Worm (Caenorhabditis elegans) whole organism, young adult: ENCODE measurements around the gene Y9C9A.5.

Source experiments
- B0019.2 ChIP-seq: fragments of 200-800 bp; sonication (Bioruptor generic); conservative IDR thresholded peaks from 2 replicates; pipeline ENCODE4 v1.3.6; 2022; ENCODE audit warnings: missing genetic modification reagents, missing genetic modification characterization, missing compliant biosample characterization
- B0261.1 ChIP-seq: sonication (generic microtip); optimal IDR thresholded peaks from 2 replicates; lab custom pipeline; 2016; ENCODE audit warnings: mild to moderate bottlenecking, missing genetic modification characterization, moderate library complexity, missing compliant biosample characterization
- F22D6.2 ChIP-seq: sonication (generic microtip); optimal IDR thresholded peaks from 2 replicates; lab custom pipeline; 2016; ENCODE audit warnings: mild to moderate bottlenecking, missing genetic modification characterization, missing compliant biosample characterization
- F39B2.1 ChIP-seq: fragments of 200-800 bp; sonication (Bioruptor generic); IDR thresholded peaks from 2 replicates; pipeline ENCODE4 v1.3.6; 2022; ENCODE audit warnings: missing genetic modification reagents, missing genetic modification characterization, missing compliant biosample characterization
- F55B11.4 ChIP-seq: sonication (generic microtip); optimal IDR thresholded peaks from 2 replicates; lab custom pipeline; 2016; ENCODE audit warnings: missing compliant biosample characterization, missing genetic modification characterization, borderline replicate concordance; ENCODE audit not compliant: insufficient read depth
- F57A8.1 ChIP-seq: fragments of 200-800 bp; sonication (Bioruptor generic); optimal IDR thresholded peaks from 2 replicates; lab custom pipeline; 2018; ENCODE audit warnings: mild to moderate bottlenecking, missing genetic modification characterization, moderate library complexity, missing compliant biosample characterization
- Y53F4B.3 ChIP-seq: fragments of 200-800 bp; sonication (Bioruptor generic); IDR thresholded peaks from 2 replicates; pipeline ENCODE4 v1.3.6; 2022; ENCODE audit warnings: missing genetic modification reagents, missing genetic modification characterization, missing compliant biosample characterization
- Y56A3A.18 ChIP-seq: fragments of 200-800 bp; sonication (Bioruptor generic); IDR thresholded peaks from 2 replicates; pipeline ENCODE4 v1.3.6; 2022; ENCODE audit warnings: missing genetic modification reagents, missing genetic modification characterization, missing compliant biosample characterization
- ZK185.1 ChIP-seq: sonication (generic microtip); optimal IDR thresholded peaks from 2 replicates; lab custom pipeline; 2016; ENCODE audit warnings: mild to moderate bottlenecking, missing genetic modification characterization, missing compliant biosample characterization; ENCODE audit not compliant: poor library complexity, severe bottlenecking
- atf-7 ChIP-seq: sonication (generic microtip); optimal IDR thresholded peaks from 2 replicates; lab custom pipeline; 2017; ENCODE audit warnings: mild to moderate bottlenecking, missing genetic modification characterization, missing compliant biosample characterization
- attf-3 ChIP-seq: fragments of 200-800 bp; sonication (Bioruptor generic); conservative IDR thresholded peaks from 2 replicates; pipeline ENCODE4 v1.3.6; 2022; ENCODE audit warnings: missing genetic modification reagents, missing genetic modification characterization, missing compliant biosample characterization
- attf-6 ChIP-seq: fragments of 200-800 bp; sonication (Bioruptor generic); IDR thresholded peaks from 2 replicates; pipeline ENCODE4 v1.3.6; 2022; ENCODE audit warnings: missing genetic modification reagents, missing genetic modification characterization, missing compliant biosample characterization
- bed-2 ChIP-seq: fragments of 200-800 bp; sonication (Bioruptor generic); IDR thresholded peaks from 2 replicates; pipeline ENCODE4 v1.3.6; 2022; ENCODE audit warnings: missing genetic modification reagents, missing genetic modification characterization, missing compliant biosample characterization
- ccch-3 ChIP-seq: fragments of 200-800 bp; sonication (Bioruptor generic); optimal IDR thresholded peaks from 2 replicates; lab custom pipeline; 2018; ENCODE audit warnings: mild to moderate bottlenecking, missing genetic modification characterization, missing compliant biosample characterization
- ceh-91 ChIP-seq: fragments of 200-800 bp; sonication (Bioruptor generic); IDR thresholded peaks from 2 replicates; pipeline ENCODE4 v1.3.6; 2022; ENCODE audit warnings: missing genetic modification reagents, missing genetic modification characterization, missing compliant biosample characterization
- chd-7 ChIP-seq: sonication (generic microtip); optimal IDR thresholded peaks from 2 replicates; lab custom pipeline; 2016; ENCODE audit warnings: mild to moderate bottlenecking, missing genetic modification characterization, moderate library complexity, missing compliant biosample characterization
- efl-1 ChIP-seq: fragments of 150-350 bp; optimal IDR thresholded peaks from 2 replicates; lab custom pipeline; 2014; ENCODE audit warnings: missing biosample characterization, missing genetic modification reagents, missing genetic modification characterization
- ekl-4 ChIP-seq: fragments of 200-800 bp; sonication (Bioruptor generic); IDR thresholded peaks from 2 replicates; pipeline ENCODE4 v1.3.6; 2022; ENCODE audit warnings: missing genetic modification reagents, missing genetic modification characterization, missing compliant biosample characterization
- ets-4 ChIP-seq: fragments of 200-800 bp; sonication (Bioruptor generic); optimal IDR thresholded peaks from 2 replicates; lab custom pipeline; 2018; ENCODE audit warnings: mild to moderate bottlenecking, missing genetic modification characterization, missing compliant biosample characterization
- gei-17 ChIP-seq: fragments of 200-800 bp; sonication (Bioruptor generic); optimal IDR thresholded peaks from 2 replicates; lab custom pipeline; 2018; ENCODE audit warnings: mild to moderate bottlenecking, missing genetic modification characterization, missing compliant biosample characterization
- him-1 ChIP-seq: sonication (generic microtip); optimal IDR thresholded peaks from 2 replicates; lab custom pipeline; 2016; ENCODE audit warnings: missing genotype, missing genetic modification reagents, missing genetic modification characterization, missing compliant biosample characterization
- hmg-20 ChIP-seq: fragments of 200-800 bp; sonication (Bioruptor generic); IDR thresholded peaks from 2 replicates; pipeline ENCODE4 v1.3.6; 2022; ENCODE audit warnings: missing genetic modification reagents, missing genetic modification characterization, missing compliant biosample characterization
- hsf-1 ChIP-seq: fragments of 200-800 bp; sonication (Bioruptor generic); IDR thresholded peaks from 2 replicates; pipeline ENCODE4 v1.3.6; 2022; ENCODE audit warnings: missing genetic modification reagents, missing genetic modification characterization, missing compliant biosample characterization
- let-526 ChIP-seq: fragments of 200-800 bp; sonication (Bioruptor generic); IDR thresholded peaks from 2 replicates; pipeline ENCODE4 v1.3.6; 2022; ENCODE audit warnings: missing genetic modification reagents, missing genetic modification characterization, missing compliant biosample characterization
- lin-35 ChIP-seq, 3 experiments: fragments of 150-350 bp in 2 of 3; sonication (generic microtip) in 1 of 3; optimal IDR thresholded peaks; 2 replicates each; lab custom pipeline; 2014 to 2018; ENCODE audit warnings: missing biosample characterization in 3 of 3, missing genetic modification characterization in 3 of 3, missing genetic modification reagents in 3 of 3
- lsl-1 ChIP-seq: fragments of 200-800 bp; sonication (Bioruptor generic); optimal IDR thresholded peaks from 2 replicates; lab custom pipeline; 2018; ENCODE audit warnings: mild to moderate bottlenecking, missing genetic modification characterization, moderate library complexity, missing compliant biosample characterization
- madf-10 ChIP-seq: sonication (generic microtip); optimal IDR thresholded peaks from 2 replicates; lab custom pipeline; 2016; ENCODE audit warnings: mild to moderate bottlenecking, missing genetic modification characterization, missing compliant biosample characterization
- madf-3 ChIP-seq: fragments of 200-800 bp; sonication (Bioruptor generic); IDR thresholded peaks from 2 replicates; pipeline ENCODE4 v1.3.6; 2022; ENCODE audit warnings: missing genetic modification reagents, missing genetic modification characterization, missing compliant biosample characterization
- madf-6 ChIP-seq: fragments of 200-800 bp; sonication (Bioruptor generic); IDR thresholded peaks from 2 replicates; pipeline ENCODE4 v1.3.6; 2022; ENCODE audit warnings: missing genetic modification reagents, missing genetic modification characterization, missing compliant biosample characterization
- nfya-1 ChIP-seq: sonication (generic microtip); optimal IDR thresholded peaks from 2 replicates; lab custom pipeline; 2017; ENCODE audit warnings: antibody characterized with exemption, missing compliant biosample characterization, missing genetic modification characterization, borderline replicate concordance; ENCODE audit not compliant: insufficient read depth
- snpc-1.1 ChIP-seq: sonication (generic microtip); optimal IDR thresholded peaks from 2 replicates; lab custom pipeline; 2017; ENCODE audit warnings: missing genetic modification characterization, mild to moderate bottlenecking, missing compliant biosample characterization, antibody characterized with exemption, moderate library complexity, missing genotype, missing genetic modification reagents; ENCODE audit not compliant: insufficient read depth
- snpc-4 ChIP-seq, 5 experiments: fragments of 150-350 bp in 1 of 5; sonication (generic microtip) in 4 of 5; optimal IDR thresholded peaks; 2 replicates each; lab custom pipeline; 2014 to 2018; ENCODE audit warnings: missing genetic modification characterization in 5 of 5, missing biosample characterization in 3 of 5, antibody characterized with exemption in 2 of 5, mild to moderate bottlenecking in 2 of 5, missing compliant biosample characterization in 2 of 5, missing genotype in 2 of 5, moderate library complexity in 2 of 5, missing genetic modification reagents in 1 of 5
- sptf-2 ChIP-seq: fragments of 200-800 bp; sonication (Bioruptor generic); optimal IDR thresholded peaks from 2 replicates; lab custom pipeline; 2018; ENCODE audit warnings: mild to moderate bottlenecking, missing genetic modification characterization, missing compliant biosample characterization
- tbp1 ChIP-seq: fragments of 200-800 bp; sonication (Bioruptor generic); optimal IDR thresholded peaks from 2 replicates; lab custom pipeline; 2018; ENCODE audit warnings: mild to moderate bottlenecking, missing genetic modification characterization, missing compliant biosample characterization
- tlf-1 ChIP-seq: fragments of 200-800 bp; sonication (Bioruptor generic); optimal IDR thresholded peaks from 2 replicates; lab custom pipeline; 2018; ENCODE audit warnings: mild to moderate bottlenecking, missing genetic modification characterization, missing compliant biosample characterization
- unc-130 ChIP-seq: sonication (generic microtip); optimal IDR thresholded peaks from 2 replicates; lab custom pipeline; 2016; ENCODE audit warnings: missing genetic modification reagents, missing genetic modification characterization, missing compliant biosample characterization
- unc-62 ChIP-seq: fragments of 150-350 bp; optimal IDR thresholded peaks from 2 replicates; lab custom pipeline; 2014; ENCODE audit warnings: missing biosample characterization, missing genetic modification reagents, missing genetic modification characterization
- xnd-1 ChIP-seq: sonication (generic microtip); optimal IDR thresholded peaks from 2 replicates; lab custom pipeline; 2016; ENCODE audit warnings: missing genotype, missing genetic modification reagents, missing genetic modification characterization, missing compliant biosample characterization
- ztf-26 ChIP-seq: sonication (generic microtip); optimal IDR thresholded peaks from 2 replicates; lab custom pipeline; 2017; ENCODE audit warnings: missing genetic modification characterization, missing compliant biosample characterization

Y9C9A.5 gene

DNA sequence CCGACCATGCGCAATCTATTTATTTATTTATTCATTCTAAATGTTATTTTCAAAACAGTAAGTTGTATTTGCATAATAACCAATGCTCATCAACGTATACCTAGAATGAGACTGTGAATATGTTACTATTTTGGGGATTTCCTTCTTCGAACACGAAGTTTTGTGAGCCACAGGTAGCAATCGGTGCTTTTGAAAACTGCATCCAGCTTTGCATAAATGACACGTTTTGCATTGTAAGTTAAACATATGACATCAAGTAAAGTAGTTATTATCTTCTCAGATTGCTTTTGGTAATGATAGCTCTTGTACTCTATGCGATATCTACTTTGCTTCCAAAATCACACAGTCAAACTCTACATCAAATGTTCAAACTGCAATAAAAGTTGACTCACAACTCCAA, 40.7 kb downstream of the Y9C9A.5 start, which contains the start of gene E03H12.4:
E03H12.4 (plus strand) TSS at position 120 of the 400 bp plus-strand sequence.
- TF ChIP-seq lsl-1 (GFP tag; lab: Kevin White, UChicago): no peak
- no peak for TF ChIP-seq madf-3 (GFP tag; lab: Robert Waterston, UW)
- TF ChIP-seq him-1 (tag; lab: Kevin White, UChicago): no peak
- no peak for TF ChIP-seq nfya-1 (tag; lab: Kevin White, UChicago)
- no peak for TF ChIP-seq snpc-4 (GFP tag; optimal IDR thresholded peaks at IDR 0.05; lab: Kevin White, UChicago)
- TF ChIP-seq snpc-4 (tag; optimal IDR thresholded peaks at IDR 0.05; lab: Kevin White, UChicago): no peak
- no peak for TF ChIP-seq ccch-3
- no peak for TF ChIP-seq unc-62 (GFP tag; lab: Kevin White, UChicago)
- TF ChIP-seq B0019.2 (GFP tag; lab: Robert Waterston, UW): no peak
- no peak for TF ChIP-seq ets-4 (GFP tag; lab: Kevin White, UChicago)
- no peak for TF ChIP-seq B0261.1 (tag; lab: Kevin White, UChicago)
- TF ChIP-seq chd-7 (tag; lab: Kevin White, UChicago): no peak
- TF ChIP-seq F55B11.4 (tag; lab: Kevin White, UChicago): no peak
- TF ChIP-seq F39B2.1 (GFP tag; lab: Robert Waterston, UW): no peak
- no peak for TF ChIP-seq tbp1
- no peak for TF ChIP-seq Y53F4B.3
- no peak for TF ChIP-seq bed-2 (GFP tag; lab: Robert Waterston, UW)
- TF ChIP-seq efl-1 (GFP tag; lab: Kevin White, UChicago): no peak
- TF ChIP-seq, all 124 proteins: peak for 0

DNA sequence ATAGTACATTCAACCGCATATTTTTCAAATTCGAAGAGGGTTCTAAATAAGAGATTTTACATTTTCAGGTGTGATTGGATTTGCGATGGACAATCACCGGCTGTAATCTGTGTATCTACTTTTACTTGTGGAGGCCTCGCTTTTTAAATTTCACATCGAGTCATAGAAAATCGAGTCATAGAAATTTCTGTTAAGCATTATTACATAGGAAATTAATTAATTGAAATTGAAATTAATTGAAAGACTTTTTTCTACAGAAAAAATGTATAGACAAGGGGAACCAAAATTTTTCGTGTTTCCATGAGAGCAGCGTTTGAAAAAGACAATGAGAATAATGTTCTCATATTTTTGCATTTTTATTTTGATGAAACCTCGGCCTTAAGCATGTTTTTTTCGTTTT, 42.0 kb downstream of the Y9C9A.5 start, which contains the start of gene clec-176:
clec-176 (plus strand) TSS at position 301 of the 400 bp plus-strand sequence.
- no peak for TF ChIP-seq ccch-3
- no peak for TF ChIP-seq ZK185.1 (tag; lab: Kevin White, UChicago)
- TF ChIP-seq hsf-1 (GFP tag; lab: Robert Waterston, UW): no peak
- no peak for TF ChIP-seq hmg-20 (GFP tag; lab: Robert Waterston, UW)
- TF ChIP-seq sptf-2: no peak
- no peak for TF ChIP-seq unc-130 (GFP tag; lab: Kevin White, UChicago)
- no peak for TF ChIP-seq xnd-1 (tag; lab: Kevin White, UChicago)
- TF ChIP-seq ekl-4 (GFP tag; lab: Robert Waterston, UW): no peak
- no peak for TF ChIP-seq F57A8.1 (GFP tag; lab: Kevin White, UChicago)
- no peak for TF ChIP-seq snpc-1.1
- no peak for TF ChIP-seq lin-35 (GFP tag; optimal IDR thresholded peaks at IDR 0.05; lab: Kevin White, UChicago)
- TF ChIP-seq ztf-26 (tag; lab: Kevin White, UChicago): no peak
- TF ChIP-seq tlf-1 (GFP tag; lab: Kevin White, UChicago): no peak
- no peak for TF ChIP-seq let-526 (GFP tag; lab: Robert Waterston, UW)
- TF ChIP-seq gei-17 (GFP tag; lab: Kevin White, UChicago): no peak
- no peak for TF ChIP-seq atf-7 (tag; lab: Kevin White, UChicago)
- no peak for TF ChIP-seq ceh-91 (GFP tag; lab: Robert Waterston, UW)
- no peak for TF ChIP-seq madf-6 (GFP tag; lab: Robert Waterston, UW)
- TF ChIP-seq Y56A3A.18 (GFP tag; lab: Robert Waterston, UW): no peak

- TF ChIP-seq attf-6 (no peak), madf-10 (tag; lab: Kevin White, UChicago) (no peak), F55B11.4 (tag; lab: Kevin White, UChicago) (no peak), snpc-4 (GFP tag; optimal IDR thresholded peaks at IDR 0.05; lab: Kevin White, UChicago) (no peak), snpc-4 (tag; optimal IDR thresholded peaks at IDR 0.05; lab: Kevin White, UChicago) (no peak), chd-7 (tag; lab: Kevin White, UChicago) (no peak), F22D6.2 (tag; lab: Kevin White, UChicago) (no peak), attf-3 (GFP tag; lab: Robert Waterston, UW) (no peak)
These were observed 44.5 kb downstream of the Y9C9A.5 start, which contains the start of gene clec-177 for ce11 chrIV:4986246-4986645. TSS of gene clec-177 (plus strand) at chrIV:4986546.
